Fruit fly (Drosophila melanogaster) whole organism, embryonic: Measurements from ENCODE around the gene CG32202.

Experiments used
- Ada2b ChIP-seq: fragments of 200-800 bp; sonication (Bioruptor generic); IDR thresholded peaks from 2 replicates; pipeline ENCODE4 v1.3.6; 2022; ENCODE audit warnings: missing biosample characterization, missing genetic modification characterization
- Aef1 ChIP-seq: fragments of 200-800 bp; sonication (Bioruptor generic); IDR thresholded peaks from 3 replicates; pipeline ENCODE4 v1.3.6; 2022; ENCODE audit warnings: missing biosample characterization, missing genetic modification characterization
- CG11723 ChIP-seq: fragments of 200-800 bp; sonication (Bioruptor generic); optimal IDR thresholded peaks from 2 replicates; lab custom pipeline; 2017; ENCODE audit warnings: missing biosample characterization, mild to moderate bottlenecking, missing genetic modification characterization
- CG12104 ChIP-seq: fragments of 200-800 bp; sonication (Bioruptor generic); optimal IDR thresholded peaks from 3 replicates; lab custom pipeline; 2016; ENCODE audit warnings: missing biosample characterization, missing genetic modification characterization
- CG1233 ChIP-seq: fragments of 200-800 bp; sonication (Bioruptor generic); optimal IDR thresholded peaks from 4 replicates; lab custom pipeline; 2018; ENCODE audit warnings: missing biosample characterization, mild to moderate bottlenecking, missing genetic modification characterization
- CG13296 ChIP-seq: fragments of 200-800 bp; sonication (Bioruptor generic); optimal IDR thresholded peaks from 3 replicates; lab custom pipeline; 2018; ENCODE audit warnings: missing biosample characterization, mild to moderate bottlenecking, missing genetic modification characterization
- CG14965 ChIP-seq: fragments of 200-800 bp; sonication (Bioruptor generic); optimal IDR thresholded peaks from 2 replicates; lab custom pipeline; 2016; ENCODE audit warnings: missing biosample characterization, missing genetic modification characterization, borderline replicate concordance
- CG2678 ChIP-seq: fragments of 200-800 bp; sonication (Bioruptor generic); optimal IDR thresholded peaks from 3 replicates; lab custom pipeline; 2019; ENCODE audit warnings: missing biosample characterization, mild to moderate bottlenecking, missing genetic modification characterization, moderate library complexity
- CG2889 ChIP-seq: fragments of 200-800 bp; sonication (Bioruptor generic); IDR thresholded peaks from 3 replicates; pipeline ENCODE4 v1.3.6; 2022; ENCODE audit warnings: missing biosample characterization, missing genetic modification characterization
- CG34422 ChIP-seq: fragments of 200-800 bp; sonication (Bioruptor generic); IDR thresholded peaks from 3 replicates; pipeline ENCODE4 v1.3.6; 2022; ENCODE audit warnings: missing biosample characterization, missing genetic modification characterization
- CG6175 ChIP-seq: fragments of 200-800 bp; sonication (Bioruptor generic); IDR thresholded peaks from 3 replicates; pipeline ENCODE4 v1.3.6; 2022; ENCODE audit warnings: missing biosample characterization, missing genetic modification characterization
- CG9437 ChIP-seq: fragments of 200-800 bp; sonication (Bioruptor generic); optimal IDR thresholded peaks from 2 replicates; lab custom pipeline; 2018; ENCODE audit warnings: missing biosample characterization, mild to moderate bottlenecking, missing genetic modification characterization
- CG9876 ChIP-seq: fragments of 200-800 bp; sonication (Bioruptor generic); optimal IDR thresholded peaks from 2 replicates; lab custom pipeline; 2016; ENCODE audit warnings: missing biosample characterization, missing genetic modification characterization
- CrebB ChIP-seq: fragments of 200-800 bp; sonication (Bioruptor generic); optimal IDR thresholded peaks from 3 replicates; lab custom pipeline; 2018; ENCODE audit warnings: missing biosample characterization, mild to moderate bottlenecking, missing genetic modification characterization
- Dek ChIP-seq: fragments of 200-800 bp; sonication (Bioruptor generic); optimal IDR thresholded peaks from 3 replicates; lab custom pipeline; 2019; ENCODE audit warnings: missing biosample characterization, mild to moderate bottlenecking, missing genetic modification characterization, moderate library complexity
- Elba2 ChIP-seq: fragments of 200-800 bp; sonication (Bioruptor generic); optimal IDR thresholded peaks from 3 replicates; lab custom pipeline; 2016; ENCODE audit warnings: missing biosample characterization, missing genetic modification characterization
- Fer2 ChIP-seq: fragments of 200-800 bp; sonication (Bioruptor generic); optimal IDR thresholded peaks from 2 replicates; lab custom pipeline; 2018; ENCODE audit warnings: missing biosample characterization, mild to moderate bottlenecking, missing genetic modification characterization, moderate library complexity
- H15 ChIP-seq: fragments of 200-800 bp; sonication (Bioruptor generic); IDR thresholded peaks from 3 replicates; pipeline ENCODE4 v1.3.6; 2022; ENCODE audit warnings: missing biosample characterization, missing genetic modification characterization
- Hey ChIP-seq: fragments of 200-800 bp; sonication (Bioruptor generic); optimal IDR thresholded peaks from 3 replicates; lab custom pipeline; 2018; ENCODE audit warnings: missing biosample characterization, mild to moderate bottlenecking, missing genetic modification characterization
- Myb ChIP-seq: fragments of 200-800 bp; sonication (Bioruptor generic); optimal IDR thresholded peaks from 2 replicates; lab custom pipeline; 2016; ENCODE audit warnings: missing biosample characterization, missing genetic modification characterization
- Nf-YB ChIP-seq: fragments of 200-800 bp; sonication (Bioruptor generic); optimal IDR thresholded peaks from 3 replicates; lab custom pipeline; 2019; ENCODE audit warnings: missing biosample characterization, mild to moderate bottlenecking, missing genetic modification characterization, moderate library complexity
- Optix ChIP-seq: fragments of 200-800 bp; sonication (Bioruptor generic); IDR thresholded peaks from 3 replicates; pipeline ENCODE4 v1.3.6; 2022; ENCODE audit warnings: missing biosample characterization, missing genetic modification characterization
- Poxn ChIP-seq: fragments of 200-800 bp; sonication (Bioruptor generic); IDR thresholded peaks from 2 replicates; pipeline ENCODE4 v1.3.6; 2022; ENCODE audit warnings: missing biosample characterization, missing genetic modification characterization
- Rx ChIP-seq: fragments of 200-800 bp; sonication (Bioruptor generic); IDR thresholded peaks from 2 replicates; pipeline ENCODE4 v1.3.6; 2022; ENCODE audit warnings: missing biosample characterization, missing genetic modification characterization
- Sin3A ChIP-seq: fragments of >200 bp; optimal IDR thresholded peaks from 2 replicates; lab custom pipeline; 2018
- Stat92E ChIP-seq, 3 experiments: fragments of >200 bp in 2 of 3; fragments of 200-800 bp in 1 of 3; sonication (Bioruptor generic) in 1 of 3; optimal IDR thresholded peaks; 2 replicates each; lab custom pipeline; 2017 to 2019; ENCODE audit warnings: missing biosample characterization in 3 of 3, missing genetic modification characterization in 3 of 3, mild to moderate bottlenecking in 1 of 3, moderate library complexity in 1 of 3
- Usf ChIP-seq: fragments of 200-800 bp; sonication (Bioruptor generic); optimal IDR thresholded peaks from 2 replicates; lab custom pipeline; 2017; ENCODE audit warnings: missing genotype, missing biosample characterization, missing genetic modification characterization
- Xbp1 ChIP-seq: fragments of 200-800 bp; sonication (Bioruptor generic); optimal IDR thresholded peaks from 3 replicates; lab custom pipeline; 2016; ENCODE audit warnings: missing biosample characterization, mild to moderate bottlenecking, missing genetic modification characterization
- ap ChIP-seq: fragments of 200-800 bp; sonication (Bioruptor generic); IDR thresholded peaks from 2 replicates; pipeline ENCODE4 v1.3.6; 2022; ENCODE audit warnings: missing biosample characterization, missing genetic modification characterization
- cad ChIP-seq: fragments of >200 bp; optimal IDR thresholded peaks from 2 replicates; lab custom pipeline; 2017; ENCODE audit warnings: missing biosample characterization, missing genetic modification characterization
- chm ChIP-seq: fragments of 200-800 bp; sonication (Bioruptor generic); IDR thresholded peaks from 2 replicates; pipeline ENCODE4 v1.3.6; 2022; ENCODE audit warnings: missing biosample characterization, missing genetic modification characterization
- ci ChIP-seq: fragments of 200-800 bp; sonication (Bioruptor generic); IDR thresholded peaks from 3 replicates; pipeline ENCODE4 v1.3.6; 2022; ENCODE audit warnings: missing biosample characterization, missing genetic modification characterization
- crol ChIP-seq: fragments of 200-800 bp; sonication (Bioruptor generic); IDR thresholded peaks from 2 replicates; pipeline ENCODE4 v1.3.6; 2022; ENCODE audit warnings: missing biosample characterization, missing genetic modification characterization
- crp ChIP-seq, 2 experiments: fragments of 200-800 bp; sonication (Bioruptor generic); optimal IDR thresholded peaks; 2 replicates in 1 of 2; 3 replicates in 1 of 2; lab custom pipeline; 2017; ENCODE audit warnings: missing biosample characterization in 2 of 2, missing genetic modification characterization in 2 of 2, mild to moderate bottlenecking in 1 of 2, moderate library complexity in 1 of 2
- dysf ChIP-seq: fragments of 200-800 bp; sonication (Bioruptor generic); IDR thresholded peaks from 3 replicates; pipeline ENCODE4 v1.3.6; 2022; ENCODE audit warnings: missing biosample characterization, missing genetic modification characterization
- klu ChIP-seq: fragments of 200-800 bp; sonication (Bioruptor generic); IDR thresholded peaks from 2 replicates; pipeline ENCODE4 v1.3.6; 2022; ENCODE audit warnings: missing biosample characterization, missing genetic modification characterization
- nau ChIP-seq: fragments of 200-800 bp; sonication (Bioruptor generic); optimal IDR thresholded peaks from 3 replicates; lab custom pipeline; 2017; ENCODE audit warnings: missing biosample characterization, mild to moderate bottlenecking, missing genetic modification characterization, missing genetic modification reagents
- nerfin-2 ChIP-seq: fragments of 200-800 bp; sonication (Bioruptor generic); IDR thresholded peaks from 2 replicates; pipeline ENCODE4 v1.3.6; 2022; ENCODE audit warnings: missing biosample characterization, missing genetic modification characterization; ENCODE audit not compliant: partially characterized antibody
- oc ChIP-seq: fragments of 200-800 bp; sonication (Bioruptor generic); optimal IDR thresholded peaks from 2 replicates; lab custom pipeline; 2018; ENCODE audit warnings: missing biosample characterization, mild to moderate bottlenecking, missing genetic modification characterization, moderate library complexity
- org-1 ChIP-seq: fragments of 200-800 bp; sonication (Bioruptor generic); optimal IDR thresholded peaks from 2 replicates; lab custom pipeline; 2017; ENCODE audit warnings: missing biosample characterization, missing genetic modification characterization
- pan ChIP-seq, 4 experiments: fragments of >200 bp in 3 of 4; fragments of 200-800 bp in 1 of 4; sonication (Bioruptor generic) in 1 of 4; optimal IDR thresholded peaks in 3 of 4; IDR thresholded peaks in 1 of 4; 2 replicates each; pipeline versions ENCODE4 v1.3.6 to Lab custom; 2017 to 2022; ENCODE audit warnings: missing biosample characterization in 2 of 4, missing genetic modification characterization in 2 of 4, mixed read lengths in 1 of 4
- ranshi ChIP-seq: fragments of 200-800 bp; sonication (Bioruptor generic); IDR thresholded peaks from 2 replicates; pipeline ENCODE4 v1.3.6; 2022; ENCODE audit warnings: missing biosample characterization, missing genetic modification characterization
- row ChIP-seq: fragments of 200-800 bp; sonication (Bioruptor generic); IDR thresholded peaks from 3 replicates; pipeline ENCODE4 v1.3.6; 2022; ENCODE audit warnings: missing biosample characterization, missing genetic modification characterization
- run ChIP-seq: fragments of 200-800 bp; sonication (Bioruptor generic); optimal IDR thresholded peaks from 3 replicates; lab custom pipeline; 2018; ENCODE audit warnings: missing biosample characterization, mild to moderate bottlenecking, missing genetic modification characterization
- salm ChIP-seq: fragments of 200-800 bp; sonication (Bioruptor generic); optimal IDR thresholded peaks from 2 replicates; lab custom pipeline; 2018; ENCODE audit warnings: missing biosample characterization, mild to moderate bottlenecking, missing genetic modification characterization
- scrt ChIP-seq: fragments of 200-800 bp; sonication (Bioruptor generic); optimal IDR thresholded peaks from 2 replicates; lab custom pipeline; 2018; ENCODE audit warnings: missing biosample characterization, mild to moderate bottlenecking, missing genetic modification characterization, moderate library complexity
- wdn ChIP-seq: fragments of 200-800 bp; sonication (Bioruptor generic); IDR thresholded peaks from 2 replicates; pipeline ENCODE4 v1.3.6; 2022; ENCODE audit warnings: missing biosample characterization, missing genetic modification characterization
- zen2 ChIP-seq: fragments of 200-800 bp; sonication (Bioruptor generic); IDR thresholded peaks from 3 replicates; pipeline ENCODE4 v1.3.6; 2022; ENCODE audit warnings: missing biosample characterization, missing genetic modification characterization; ENCODE audit not compliant: partially characterized antibody

CG32202 gene

DNA sequence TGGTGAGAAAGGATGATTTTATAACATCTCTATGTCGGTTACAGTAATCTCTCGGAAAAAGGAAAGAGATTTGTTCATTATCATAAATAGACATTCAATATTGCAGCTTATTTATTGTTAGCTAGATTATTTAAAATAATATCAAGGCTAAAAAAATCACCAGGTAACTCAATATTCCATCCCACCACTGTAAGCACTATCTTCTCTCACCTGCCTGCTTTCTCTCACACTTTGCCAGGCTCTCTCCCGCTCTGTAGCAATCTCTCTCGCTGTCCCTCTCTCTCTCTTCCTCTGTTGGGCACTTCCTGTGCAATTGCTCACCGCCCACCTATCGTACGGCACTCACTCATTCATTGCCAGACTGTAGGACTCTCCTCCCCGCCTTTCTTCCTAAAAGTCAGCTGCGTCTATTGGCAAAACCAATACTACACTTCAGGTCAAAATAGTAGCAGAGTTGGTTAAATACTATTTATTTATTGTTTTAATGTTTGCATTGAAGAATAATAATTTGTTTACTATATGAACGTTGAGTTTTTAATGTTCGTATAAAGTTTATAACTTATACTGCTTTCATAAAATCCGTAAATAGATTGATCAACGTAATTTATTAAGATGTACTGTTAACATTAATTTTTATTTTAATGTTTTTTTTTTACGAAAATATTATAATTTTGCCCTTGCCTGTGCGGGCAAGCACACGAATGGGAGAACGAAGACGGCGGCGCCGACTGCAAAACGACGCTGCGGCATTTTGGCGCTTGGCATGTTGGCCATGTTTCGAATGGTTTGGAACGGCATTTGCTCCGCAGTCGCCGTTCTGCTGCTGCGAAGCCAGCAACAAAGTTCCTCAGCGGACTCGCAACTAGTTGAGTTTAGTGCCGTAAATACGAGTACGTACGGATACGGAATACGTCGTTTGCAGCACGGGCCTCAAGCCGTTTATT lies 41.1 kb upstream of the CG32202 start (continued):
- TF ChIP-seq Myb (GFP tag; lab: Kevin White, UChicago): peak; percentile 73
- peak; percentile 88 for TF ChIP-seq salm (tag; lab: Kevin White, UChicago)
- TF ChIP-seq crp (GFP tag; optimal IDR thresholded peaks at IDR 0.05; lab: Kevin White, UChicago): peak in 1 of 2 experiments; percentile 68
- TF ChIP-seq Rx (GFP tag; lab: Robert Waterston, UW): peak; percentile 96
- peak; percentile 90 for TF ChIP-seq Dek (tag; lab: Kevin White, UChicago)
- peak; percentile 97; the same call in 1 of the 2 replicates for TF ChIP-seq chm (GFP tag; lab: Robert Waterston, UW)
- peak; percentile 94 for TF ChIP-seq CrebB
- peak; percentile 99 for TF ChIP-seq Ada2b (GFP tag; lab: Robert Waterston, UW)
- TF ChIP-seq Elba2 (GFP tag; lab: Kevin White, UChicago): no peak
- TF ChIP-seq Usf: peak; percentile 67
- peak; percentile 97 for TF ChIP-seq CG6175 (GFP tag; lab: Robert Waterston, UW)
- peak; percentile 98 for TF ChIP-seq dysf (GFP tag; lab: Robert Waterston, UW)
- TF ChIP-seq zen2: no peak
- peak; percentile 83 for TF ChIP-seq nau (GFP tag; lab: Kevin White, UChicago)
- peak; percentile 74 for TF ChIP-seq Hey
- TF ChIP-seq row (GFP tag; lab: Robert Waterston, UW): peak; percentile 98
- TF ChIP-seq org-1 (GFP tag; lab: Kevin White, UChicago): peak; percentile 87
- peak; percentile 98 for TF ChIP-seq Aef1 (GFP tag; lab: Robert Waterston, UW)
- peak; percentile 75 for TF ChIP-seq Nf-YB (GFP tag; lab: Kevin White, UChicago)
- peak; percentile 98 for TF ChIP-seq CG34422
- no peak for TF ChIP-seq nerfin-2 (GFP tag; lab: Robert Waterston, UW)
- TF ChIP-seq CG13296 (GFP tag; lab: Kevin White, UChicago): peak; percentile 94
- peak; percentile 88 for TF ChIP-seq oc (tag; lab: Kevin White, UChicago)
- peak; percentile 82 for TF ChIP-seq Poxn
- TF ChIP-seq Optix (GFP tag; lab: Robert Waterston, UW): no peak
- TF ChIP-seq CG9876 (GFP tag; lab: Kevin White, UChicago): peak; percentile 91
- TF ChIP-seq Stat92E (GFP tag; optimal IDR thresholded peaks at IDR 0.05; lab: Kevin White, UChicago): no peak
- peak; percentile 91 for TF ChIP-seq run (tag; lab: Kevin White, UChicago)
- peak; percentile 91 for TF ChIP-seq wdn (GFP tag; lab: Robert Waterston, UW)
- peak; percentile 96 for TF ChIP-seq CG2678 (tag; lab: Kevin White, UChicago)
- peak; percentile 87 for TF ChIP-seq CG9437
- TF ChIP-seq Xbp1 (GFP tag; lab: Kevin White, UChicago): peak; percentile 95
- TF ChIP-seq H15 (GFP tag; lab: Robert Waterston, UW): peak; percentile 97
- TF ChIP-seq klu (GFP tag; lab: Robert Waterston, UW): peak; percentile 95
- no peak for TF ChIP-seq pan (optimal IDR thresholded peaks at IDR 0.05; lab: Kevin White, UChicago)
- TF ChIP-seq pan (GFP tag; optimal IDR thresholded peaks at IDR 0.05 in 1 of 2, IDR thresholded peaks at IDR 0.05 in 1 of 2): peak in 1 of 2 experiments; percentile 98
- TF ChIP-seq Sin3A (lab: Kevin White, UChicago): no peak
- peak; percentile 82 for TF ChIP-seq scrt (GFP tag; lab: Kevin White, UChicago)
- TF ChIP-seq CG12104 (GFP tag; lab: Kevin White, UChicago): peak; percentile 83
- peak; percentile 72; the same call in 1 of the 2 replicates for TF ChIP-seq crol
- peak; percentile 97 for TF ChIP-seq CG2889 (GFP tag; lab: Robert Waterston, UW)
- peak; percentile 99 for TF ChIP-seq ranshi
- peak; percentile 98 for TF ChIP-seq ci
- TF ChIP-seq CG14965 (GFP tag; lab: Kevin White, UChicago): peak; percentile 53
- TF ChIP-seq cad (GFP tag; lab: Kevin White, UChicago): no peak
- peak; percentile 72 for TF ChIP-seq CG11723 (GFP tag; lab: Kevin White, UChicago)
- peak; percentile 95 for TF ChIP-seq ap (GFP tag; lab: Robert Waterston, UW)
- TF ChIP-seq CG1233: peak; percentile 77
- TF ChIP-seq Fer2 (tag; lab: Kevin White, UChicago): peak; percentile 93
